Worm (Caenorhabditis elegans): ENCODE measurements around the gene str-190.

ce11 chrV:7472815-7473214 lies 5.5 kb downstream of the str-190 start, which contains the start of gene str-28:
- TF ChIP-seq him-1 (tag; optimal IDR thresholded peaks at IDR 0.05): no peak
- TF ChIP-seq W03F9.2 (tag; optimal IDR thresholded peaks at IDR 0.05): no peak

All from whole organism, L4/young adult.